Worm (Caenorhabditis elegans) whole organism, mixed stage, embryonic: ENCODE results near the gene C45H4.18.

ENCODE experiments used
- ces-1 ChIP-seq: fragments of 150-350 bp; optimal IDR thresholded peaks from 2 replicates; lab custom pipeline; 2014; ENCODE audit warnings: missing biosample characterization, missing genetic modification reagents, missing genetic modification characterization
- elt-3 ChIP-seq: fragments of 150-350 bp; optimal IDR thresholded peaks from 2 replicates; lab custom pipeline; 2014; ENCODE audit warnings: missing biosample characterization, missing genetic modification characterization
- mep-1 ChIP-seq: fragments of 150-350 bp; optimal IDR thresholded peaks from 2 replicates; lab custom pipeline; 2017; ENCODE audit warnings: missing biosample characterization, missing genetic modification reagents, missing genetic modification characterization, inconsistent platforms
- nhr-76 ChIP-seq: sonication (generic microtip); optimal IDR thresholded peaks from 2 replicates; lab custom pipeline; 2017; ENCODE audit warnings: missing biosample characterization, missing genetic modification characterization
- unc-39 ChIP-seq: fragments of 150-350 bp; optimal IDR thresholded peaks from 2 replicates; lab custom pipeline; 2014; ENCODE audit warnings: missing biosample characterization, missing genetic modification characterization
- ztf-11 ChIP-seq: fragments of 150-350 bp; optimal IDR thresholded peaks from 2 replicates; lab custom pipeline; 2014; ENCODE audit warnings: missing biosample characterization, missing genetic modification characterization

ce11 chrV:2204080-2204479 is 28.7 kb downstream of the C45H4.18 start, which contains the start of gene cyp-33C12:
- no peak for TF ChIP-seq nhr-76
- no peak for TF ChIP-seq unc-39 (tag; lab: Kevin White, UChicago)
- no peak for TF ChIP-seq mep-1 (tag; lab: Kevin White, UChicago)
- no peak for TF ChIP-seq elt-3 (tag; lab: Kevin White, UChicago)
- no peak for TF ChIP-seq ztf-11 (tag; lab: Kevin White, UChicago)
- TF ChIP-seq ces-1 (GFP tag; lab: Kevin White, UChicago) = no peak
